Worm (Caenorhabditis elegans): ENCODE data around the gene exos-7.

Gene exos-7

ce11 chrV:20792371-20792890, 46.2 kb upstream of the exos-7 start, which contains the start of gene Y44A6D.3:
Gene Y44A6D.3, minus strand, starts transcription at chrV:20792421.
- peak; percentile 66 for TF ChIP-seq hlh-11 (tag; optimal IDR thresholded peaks at IDR 0.05)
- no peak for TF ChIP-seq nhr-11 (tag; optimal IDR thresholded peaks at IDR 0.05)
- peak; percentile 5 for TF ChIP-seq pqm-1 (tag; optimal IDR thresholded peaks at IDR 0.05)
- peak; percentile 66 for TF ChIP-seq dve-1 (tag; optimal IDR thresholded peaks at IDR 0.05; ENCODE audit: insufficient read depth)
- TF ChIP-seq Y48G9A.11 (GFP tag; IDR thresholded peaks at IDR 0.05), result no peak
- peak; percentile 7 for TF ChIP-seq aha-1 (tag)
- TF ChIP-seq zip-11 (GFP tag; IDR thresholded peaks at IDR 0.05), result no peak
- 0 out of 2 replicates have a peak, but pooled peaks have one; percentile 39 for TF ChIP-seq ceh-44 (GFP tag; IDR thresholded peaks at IDR 0.05)
- TF ChIP-seq daf-16 (GFP tag; optimal IDR thresholded peaks at IDR 0.05), result no peak
- TF ChIP-seq daf-16 (tag; optimal IDR thresholded peaks at IDR 0.05), result peak; percentile 12
- TF ChIP-seq mxl-3 (GFP tag; optimal IDR thresholded peaks at IDR 0.05), result no peak
- no peak for TF ChIP-seq F44E2.7 (GFP tag; IDR thresholded peaks at IDR 0.05)
- TF ChIP-seq lin-1 (GFP tag; IDR thresholded peaks at IDR 0.05), result no peak
- TF ChIP-seq F10B5.3 (tag; optimal IDR thresholded peaks at IDR 0.05), result no peak
- no peak for TF ChIP-seq ceh-32 (tag; optimal IDR thresholded peaks at IDR 0.05; ENCODE audit: poor library complexity)
- TF ChIP-seq zip-2 (tag; optimal IDR thresholded peaks at IDR 0.05), result no peak
- peak; percentile 36 for TF ChIP-seq nhr-28 (tag; optimal IDR thresholded peaks at IDR 0.05)
- peak; percentile 3 for TF ChIP-seq hlh-30 (tag; optimal IDR thresholded peaks at IDR 0.05; ENCODE audit: insufficient read depth)
- no peak for TF ChIP-seq duxl-1 (tag; optimal IDR thresholded peaks at IDR 0.05; ENCODE audit: poor library complexity)
- TF ChIP-seq lin-15B (tag; optimal IDR thresholded peaks at IDR 0.05), result no peak
- TF ChIP-seq Y5F2A.4 (GFP tag; optimal IDR thresholded peaks at IDR 0.05), result no peak

ce11 chrV:20793761-20794160, 44.9 kb upstream of the exos-7 start:
- TF ChIP-seq daf-12 (tag; optimal IDR thresholded peaks at IDR 0.05) (no peak), ceh-28 (tag; optimal IDR thresholded peaks at IDR 0.05) (no peak), cey-2 (tag; optimal IDR thresholded peaks at IDR 0.05; ENCODE audit: borderline replicate concordance, insufficient read depth) (no peak), saeg-2 (GFP tag; IDR thresholded peaks at IDR 0.05) (no peak), dve-1 (tag; optimal IDR thresholded peaks at IDR 0.05; ENCODE audit: insufficient read depth) (peak; percentile 78), R02D3.7 (tag; optimal IDR thresholded peaks at IDR 0.05) (no peak), spr-1 (tag; optimal IDR thresholded peaks at IDR 0.05) (no peak), mdt-29 (GFP tag; IDR thresholded peaks at IDR 0.05) (no peak), lin-1 (GFP tag; IDR thresholded peaks at IDR 0.05) (0 out of 2 replicates have a peak, but pooled peaks have one; percentile 29), mep-1 (tag; optimal IDR thresholded peaks at IDR 0.05) (no peak), hmg-1.1 (GFP tag; IDR thresholded peaks at IDR 0.05) (0 out of 2 replicates have a peak, but pooled peaks have one; percentile 21), pha-4 (GFP tag; IDR thresholded peaks at IDR 0.05) (peak; percentile 48; the same call in 1 of the 2 replicates), pha-4 (tag; optimal IDR thresholded peaks at IDR 0.05) (no peak), Y75B8A.6 (GFP tag; IDR thresholded peaks at IDR 0.05) (no peak), mdl-1 (tag; optimal IDR thresholded peaks at IDR 0.05) (no peak), nhr-102 (tag; optimal IDR thresholded peaks at IDR 0.05) (no peak), zag-1 (tag; optimal IDR thresholded peaks at IDR 0.05) (no peak), F37D6.2 (tag; optimal IDR thresholded peaks at IDR 0.05) (no peak), ceh-20 (GFP tag; IDR thresholded peaks at IDR 0.05) (no peak), fos-1 (tag; optimal IDR thresholded peaks at IDR 0.05) (no peak), ZK546.5 (tag; optimal IDR thresholded peaks at IDR 0.05) (no peak), nhr-111 (GFP tag; optimal IDR thresholded peaks at IDR 0.05) (no peak), zfp-3 (GFP tag; conservative IDR thresholded peaks at IDR 0.05) (no peak), jun-1 (tag; optimal IDR thresholded peaks at IDR 0.05) (no peak), skn-1 (tag; optimal IDR thresholded peaks at IDR 0.05) (no peak), ceh-82 (tag; optimal IDR thresholded peaks at IDR 0.05) (no peak), ama-1 (optimal IDR thresholded peaks at IDR 0.05) (no peak), unc-62 (GFP tag; optimal IDR thresholded peaks at IDR 0.05 in 1 of 2) (peak in 1 of 2 experiments; percentile 23), unc-62 (tag; optimal IDR thresholded peaks at IDR 0.05) (no peak), F26F4.8 (GFP tag; conservative IDR thresholded peaks at IDR 0.05) (no peak), daf-8 (GFP tag; IDR thresholded peaks at IDR 0.05) (no peak), dpl-1 (GFP tag; optimal IDR thresholded peaks at IDR 0.05) (no peak), Y5F2A.4 (GFP tag; optimal IDR thresholded peaks at IDR 0.05) (no peak), hlh-30 (tag; optimal IDR thresholded peaks at IDR 0.05; ENCODE audit: insufficient read depth) (peak; percentile 71)

All from whole organism, L4 larva.